Worm (Caenorhabditis elegans) whole organism, early embryonic: Measurements from ENCODE around the gene unc-52.

Experiments used
- B0310.2 ChIP-seq: sonication (generic microtip); optimal IDR thresholded peaks from 2 replicates; lab custom pipeline; 2016; ENCODE audit warnings: mild to moderate bottlenecking, missing genetic modification characterization, missing compliant biosample characterization
- F13C5.2 ChIP-seq: sonication (generic microtip); optimal IDR thresholded peaks from 2 replicates; lab custom pipeline; 2017; ENCODE audit warnings: mild to moderate bottlenecking, missing genetic modification characterization, inconsistent platforms, missing compliant biosample characterization
- aly-1 ChIP-seq: sonication (generic microtip); optimal IDR thresholded peaks from 2 replicates; lab custom pipeline; 2016; ENCODE audit warnings: missing genetic modification characterization, missing compliant biosample characterization
- ama-1 ChIP-seq: fragments of 150-350 bp; optimal IDR thresholded peaks from 2 replicates; lab custom pipeline; 2014
- ceh-13 ChIP-seq: fragments of 200-800 bp; sonication (Bioruptor generic); optimal IDR thresholded peaks from 2 replicates; lab custom pipeline; 2018; ENCODE audit warnings: mild to moderate bottlenecking, missing genetic modification characterization, missing compliant biosample characterization
- ceh-36 ChIP-seq: sonication (generic microtip); optimal IDR thresholded peaks from 2 replicates; lab custom pipeline; 2016; ENCODE audit warnings: missing genetic modification characterization, inconsistent platforms, missing compliant biosample characterization
- ets-7 ChIP-seq: sonication (generic microtip); optimal IDR thresholded peaks from 2 replicates; lab custom pipeline; 2016; ENCODE audit warnings: missing genotype, missing genetic modification characterization, missing compliant biosample characterization
- flt-1 ChIP-seq: fragments of 200-800 bp; sonication (Bioruptor generic); IDR thresholded peaks from 2 replicates; pipeline ENCODE4 v1.3.6; 2022; ENCODE audit warnings: missing genetic modification characterization, missing compliant biosample characterization
- hmbx-1 ChIP-seq: sonication (generic microtip); optimal IDR thresholded peaks from 2 replicates; lab custom pipeline; 2016; ENCODE audit warnings: mild to moderate bottlenecking, missing genetic modification characterization, missing compliant biosample characterization
- hmg-4 ChIP-seq: fragments of 200-800 bp; sonication (Bioruptor generic); optimal IDR thresholded peaks from 2 replicates; lab custom pipeline; 2018; ENCODE audit warnings: mild to moderate bottlenecking, missing genetic modification characterization, missing compliant biosample characterization
- hnd-1 ChIP-seq: sonication (generic microtip); optimal IDR thresholded peaks from 2 replicates; lab custom pipeline; 2016; ENCODE audit warnings: missing genetic modification characterization, missing compliant biosample characterization
- pes-1 ChIP-seq: fragments of 200-800 bp; sonication (Bioruptor generic); IDR thresholded peaks from 2 replicates; pipeline ENCODE4 v1.3.6; 2022; ENCODE audit warnings: missing genetic modification reagents, missing genetic modification characterization, missing compliant biosample characterization
- scrt-1 ChIP-seq: fragments of 200-800 bp; sonication (Bioruptor generic); IDR thresholded peaks from 2 replicates; pipeline ENCODE4 v1.3.6; 2022; ENCODE audit warnings: missing genetic modification characterization, missing compliant biosample characterization
- sea-1 ChIP-seq: fragments of 200-800 bp; sonication (Bioruptor generic); conservative IDR thresholded peaks from 2 replicates; pipeline ENCODE4 v1.3.6; 2022; ENCODE audit warnings: missing genetic modification characterization, missing compliant biosample characterization
- tbx-11 ChIP-seq: fragments of 200-800 bp; sonication (Bioruptor generic); IDR thresholded peaks from 2 replicates; pipeline ENCODE4 v1.3.6; 2022; ENCODE audit warnings: missing genetic modification characterization, missing compliant biosample characterization
- tbx-37 ChIP-seq: fragments of 200-800 bp; sonication (Bioruptor generic); conservative IDR thresholded peaks from 2 replicates; pipeline ENCODE4 v1.3.6; 2022; ENCODE audit warnings: missing genetic modification reagents, missing genetic modification characterization, missing compliant biosample characterization
- tra-4 ChIP-seq: sonication (generic microtip); optimal IDR thresholded peaks from 2 replicates; lab custom pipeline; 2017; ENCODE audit warnings: missing genetic modification characterization, missing compliant biosample characterization

The unc-52 gene

DNA sequence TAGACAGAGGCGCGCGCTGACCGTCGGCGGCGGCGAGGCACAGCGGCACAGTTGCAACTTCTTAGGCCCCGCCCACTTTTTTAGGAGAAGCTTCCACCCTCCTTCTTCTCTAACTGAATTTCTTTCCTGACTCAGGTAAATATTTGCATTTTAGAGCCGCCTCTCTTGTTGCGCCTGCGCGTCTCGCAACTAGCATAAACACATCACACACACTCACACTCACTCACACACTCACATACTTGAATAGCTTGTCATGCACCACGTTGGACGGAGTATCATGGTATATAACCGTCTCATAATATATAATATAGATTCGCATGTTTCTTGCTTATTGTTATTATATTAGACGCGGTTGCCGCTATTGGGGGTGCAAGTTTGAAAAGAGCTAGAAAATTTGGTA, at the start of gene unc-52:
unc-52 (minus strand) TSS at position 80 of the 400 bp plus-strand sequence.
- TF ChIP-seq ets-7 (tag; lab: Kevin White, UChicago), result no peak
- no peak for TF ChIP-seq tra-4 (tag; lab: Kevin White, UChicago)
- TF ChIP-seq sea-1 (GFP tag; lab: Robert Waterston, UW), result no peak
- no peak for TF ChIP-seq tbx-11 (GFP tag; lab: Robert Waterston, UW)
- TF ChIP-seq aly-1 (tag; lab: Kevin White, UChicago), result no peak
- no peak for TF ChIP-seq ceh-36 (tag; lab: Kevin White, UChicago)
- TF ChIP-seq F13C5.2 (tag; lab: Kevin White, UChicago), result no peak
- no peak for TF ChIP-seq tbx-37 (GFP tag; lab: Robert Waterston, UW)
- no peak for TF ChIP-seq hmg-4 (GFP tag; lab: Kevin White, UChicago)

DNA sequence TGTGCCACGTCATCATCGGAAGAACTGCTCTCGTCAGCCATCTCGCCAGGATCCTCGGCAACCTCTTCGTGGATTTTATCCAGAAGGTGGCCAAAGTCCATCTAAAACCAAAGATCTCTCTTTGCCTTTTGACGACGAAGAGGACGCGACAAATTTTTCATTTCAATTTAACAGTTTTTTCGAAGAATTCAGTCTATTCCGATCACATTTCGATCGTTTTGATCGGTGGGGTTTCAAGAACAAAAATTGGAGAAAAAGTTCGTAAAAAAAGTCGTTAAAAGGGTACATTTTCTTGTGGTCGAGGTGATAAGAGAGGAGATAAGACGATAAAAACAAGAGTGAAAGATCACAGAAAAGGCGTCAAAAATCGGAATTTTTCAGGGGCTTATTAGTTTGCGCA, 49.2 kb upstream of the unc-52 start, which contains the start of gene glna-1:
glna-1 (minus strand) TSS at position 101 of the 400 bp plus-strand sequence.
- TF ChIP-seq hnd-1, result no peak
- no peak for TF ChIP-seq hmg-4 (GFP tag; lab: Kevin White, UChicago)
- no peak for TF ChIP-seq ceh-36 (tag; lab: Kevin White, UChicago)
- TF ChIP-seq tbx-37 (GFP tag; lab: Robert Waterston, UW), result no peak
- no peak for TF ChIP-seq ama-1 (lab: Kevin White, UChicago)
- TF ChIP-seq flt-1 (GFP tag; lab: Robert Waterston, UW), result no peak
- no peak for TF ChIP-seq sea-1 (GFP tag; lab: Robert Waterston, UW)
- TF ChIP-seq scrt-1 (GFP tag; lab: Robert Waterston, UW), result no peak
- no peak for TF ChIP-seq ets-7 (tag; lab: Kevin White, UChicago)
- TF ChIP-seq hmbx-1 (tag; lab: Kevin White, UChicago), result no peak

DNA sequence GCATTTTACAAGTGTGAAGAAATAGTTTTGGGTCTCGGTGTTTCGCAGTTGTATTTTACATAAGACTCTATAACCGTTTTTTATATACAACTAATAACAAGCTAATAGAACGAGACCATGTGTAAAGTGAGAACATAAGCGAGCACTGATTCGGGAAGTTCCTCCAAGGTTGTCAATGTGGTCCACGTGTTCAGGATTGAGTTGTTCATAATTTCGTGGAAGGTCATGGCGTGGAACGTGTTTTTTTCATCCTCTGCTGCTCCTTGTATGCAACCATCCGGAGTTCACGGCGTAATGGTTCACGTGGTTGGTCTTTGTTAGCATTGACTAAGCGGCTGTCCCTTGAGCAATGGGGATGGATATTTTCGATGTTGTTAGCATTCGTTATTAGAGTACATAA, 43.9 kb upstream of the unc-52 start:
- TF ChIP-seq hmg-4 (GFP tag; lab: Kevin White, UChicago), result no peak
- TF ChIP-seq aly-1 (tag; lab: Kevin White, UChicago), result no peak
- no peak for TF ChIP-seq tbx-11 (GFP tag; lab: Robert Waterston, UW)
- TF ChIP-seq tbx-37 (GFP tag; lab: Robert Waterston, UW), result no peak
- no peak for TF ChIP-seq hnd-1
- no peak for TF ChIP-seq pes-1 (GFP tag; lab: Robert Waterston, UW)
- no peak for TF ChIP-seq F13C5.2 (tag; lab: Kevin White, UChicago)
- no peak for TF ChIP-seq hmbx-1 (tag; lab: Kevin White, UChicago)
- TF ChIP-seq ama-1 (lab: Kevin White, UChicago), result no peak

DNA sequence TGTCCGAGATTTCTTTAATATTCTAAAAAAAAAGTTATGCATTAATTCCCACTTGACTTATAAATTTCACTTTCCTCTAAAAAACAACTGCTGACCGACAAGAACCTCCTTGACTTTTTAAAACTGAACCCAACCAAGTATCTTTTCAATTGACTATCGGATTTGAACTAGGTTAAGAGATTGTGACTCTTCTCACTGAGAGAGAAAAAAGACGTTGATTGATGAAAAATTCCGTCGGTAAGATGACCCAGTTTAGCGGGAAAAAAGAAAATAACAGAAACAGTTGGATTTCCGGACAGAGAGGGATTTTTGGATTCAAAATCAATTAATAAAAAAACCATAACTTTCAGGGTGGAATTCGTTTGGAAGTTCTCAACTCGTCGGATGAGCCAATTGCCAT, 22.2 kb upstream of the unc-52 start:
- TF ChIP-seq ceh-36 (tag; lab: Kevin White, UChicago), result no peak
- TF ChIP-seq tbx-11 (GFP tag; lab: Robert Waterston, UW), result no peak
- TF ChIP-seq hmbx-1 (tag; lab: Kevin White, UChicago), result no peak
- no peak for TF ChIP-seq scrt-1 (GFP tag; lab: Robert Waterston, UW)
- TF ChIP-seq ceh-13 (GFP tag; lab: Kevin White, UChicago), result no peak
- no peak for TF ChIP-seq flt-1 (GFP tag; lab: Robert Waterston, UW)
- TF ChIP-seq F13C5.2 (tag; lab: Kevin White, UChicago), result no peak
- TF ChIP-seq ets-7 (tag; lab: Kevin White, UChicago), result no peak
- TF ChIP-seq sea-1 (GFP tag; lab: Robert Waterston, UW), result no peak
- no peak for TF ChIP-seq pes-1 (GFP tag; lab: Robert Waterston, UW)
- no peak for TF ChIP-seq ama-1 (lab: Kevin White, UChicago)
- TF ChIP-seq hmg-4 (GFP tag; lab: Kevin White, UChicago), result no peak
- TF ChIP-seq hnd-1, result no peak
- no peak for TF ChIP-seq tbx-37 (GFP tag; lab: Robert Waterston, UW)
- no peak for TF ChIP-seq tra-4 (tag; lab: Kevin White, UChicago)

DNA sequence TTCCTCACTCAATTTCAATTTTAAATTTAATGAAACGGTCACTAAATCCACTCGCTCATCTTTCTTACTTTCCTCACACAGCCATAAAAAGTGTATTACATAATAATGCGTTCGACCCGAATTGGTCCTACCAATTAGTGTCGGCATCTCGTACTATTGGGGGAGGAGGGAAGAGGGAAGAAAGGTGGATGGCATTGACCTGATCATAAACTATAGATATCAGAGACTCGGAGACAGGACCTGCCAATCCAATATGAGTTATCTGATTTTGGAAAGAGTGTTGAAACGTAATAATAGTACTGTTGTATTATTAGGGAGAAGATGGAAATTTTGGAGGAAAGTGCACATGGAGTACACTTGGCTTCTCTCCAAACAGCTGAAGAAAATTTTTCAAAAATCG, 21.7 kb upstream of the unc-52 start:
- no peak for TF ChIP-seq ama-1 (lab: Kevin White, UChicago)
- no peak for TF ChIP-seq B0310.2 (tag; lab: Kevin White, UChicago)
- no peak for TF ChIP-seq tra-4 (tag; lab: Kevin White, UChicago)
- TF ChIP-seq F13C5.2 (tag; lab: Kevin White, UChicago), result no peak
- TF ChIP-seq aly-1 (tag; lab: Kevin White, UChicago), result no peak
- TF ChIP-seq hnd-1, result no peak
- TF ChIP-seq hmg-4 (GFP tag; lab: Kevin White, UChicago), result no peak
- no peak for TF ChIP-seq flt-1 (GFP tag; lab: Robert Waterston, UW)
- no peak for TF ChIP-seq pes-1 (GFP tag; lab: Robert Waterston, UW)
- TF ChIP-seq tbx-11 (GFP tag; lab: Robert Waterston, UW), result no peak
- no peak for TF ChIP-seq hmbx-1 (tag; lab: Kevin White, UChicago)
- no peak for TF ChIP-seq tbx-37 (GFP tag; lab: Robert Waterston, UW)
- TF ChIP-seq ceh-13 (GFP tag; lab: Kevin White, UChicago), result no peak
- no peak for TF ChIP-seq sea-1 (GFP tag; lab: Robert Waterston, UW)
- TF ChIP-seq ceh-36 (tag; lab: Kevin White, UChicago), result no peak
- TF ChIP-seq ets-7 (tag; lab: Kevin White, UChicago), result no peak

DNA sequence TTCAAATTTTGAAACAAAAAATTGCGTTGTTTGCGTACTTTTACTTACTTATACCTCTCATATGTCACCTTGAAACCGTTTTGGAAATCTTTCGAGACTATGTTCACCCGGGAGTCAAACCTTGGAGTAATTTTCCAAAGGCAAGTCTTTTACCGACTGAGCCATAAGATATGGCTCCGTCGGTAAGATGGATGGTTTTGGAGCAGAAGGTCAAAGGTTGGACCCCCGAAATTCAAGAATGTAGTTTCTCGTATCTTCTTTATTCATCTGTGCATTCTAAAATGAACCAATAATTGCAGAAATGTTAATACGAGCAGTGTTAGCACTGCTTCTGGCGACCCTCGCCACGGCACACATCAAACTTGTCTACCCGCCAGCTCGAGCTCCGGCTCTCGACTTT, 21.0 kb upstream of the unc-52 start, which contains the start of gene C09F9.2:
C09F9.2 (plus strand) TSS at position 301 of the 400 bp plus-strand sequence.
- TF ChIP-seq scrt-1 (GFP tag; lab: Robert Waterston, UW) (no peak), ceh-36 (tag; lab: Kevin White, UChicago) (peak; percentile 0)

DNA sequence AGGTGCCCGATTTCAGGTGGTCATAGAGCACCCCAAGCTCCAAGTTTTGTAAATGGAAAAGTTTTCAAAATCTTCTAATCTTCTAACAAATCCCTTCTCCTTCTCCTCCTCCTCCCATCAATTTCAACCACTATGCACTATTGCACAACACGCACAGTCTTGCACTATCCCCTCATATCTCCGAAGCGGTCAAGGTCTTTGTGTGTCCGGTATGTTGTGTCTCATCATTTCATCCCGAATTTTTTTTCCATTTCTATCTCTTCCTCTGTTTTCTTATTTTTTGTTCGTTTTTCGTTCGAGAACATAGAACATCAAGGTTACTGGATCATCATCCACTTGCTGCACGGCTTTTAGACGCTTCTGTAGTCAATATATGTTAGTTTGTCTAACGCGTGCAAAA, 19.9 kb upstream of the unc-52 start:
- no peak for TF ChIP-seq ets-7 (tag; lab: Kevin White, UChicago)
- TF ChIP-seq pes-1 (GFP tag; lab: Robert Waterston, UW), result no peak
- no peak for TF ChIP-seq ama-1 (lab: Kevin White, UChicago)
- no peak for TF ChIP-seq aly-1 (tag; lab: Kevin White, UChicago)
- TF ChIP-seq hmbx-1 (tag; lab: Kevin White, UChicago), result no peak
